Worm (Caenorhabditis elegans) whole organism, L3 larva: Measurements from ENCODE around the gene T10D4.19.
A peak's percentile ranks its signal among the peaks of the same experiment; 100 is the strongest.
"Not testable (repeated sequence)": the region's sequence is repeated elsewhere in the genome, so short reads cannot be mapped to it uniquely, and the experiment has no call there.

Experiments
- R02D3.7 ChIP-seq: fragments of 150-350 bp; optimal IDR thresholded peaks from 2 replicates; lab custom pipeline; 2014; ENCODE audit warnings: missing biosample characterization, missing genetic modification characterization
- ZK546.5 ChIP-seq: sonication (generic microtip); optimal IDR thresholded peaks from 2 replicates; lab custom pipeline; 2017; ENCODE audit warnings: missing biosample characterization, missing genetic modification characterization
- aly-2 ChIP-seq: fragments of 150-350 bp; optimal IDR thresholded peaks from 2 replicates; lab custom pipeline; 2014; ENCODE audit warnings: missing biosample characterization, missing genetic modification characterization
- ceh-28 ChIP-seq: fragments of 150-350 bp; optimal IDR thresholded peaks from 2 replicates; lab custom pipeline; 2014; ENCODE audit warnings: missing biosample characterization, missing genetic modification reagents, missing genetic modification characterization
- ceh-82 ChIP-seq: fragments of 150-350 bp; optimal IDR thresholded peaks from 2 replicates; lab custom pipeline; 2014; ENCODE audit warnings: missing biosample characterization, missing genetic modification characterization
- egl-27 ChIP-seq: sonication (generic microtip); optimal IDR thresholded peaks from 4 replicates; lab custom pipeline; 2017; ENCODE audit warnings: missing biosample characterization, missing genetic modification reagents, missing genetic modification characterization
- egl-5 ChIP-seq: fragments of 150-350 bp; optimal IDR thresholded peaks from 2 replicates; lab custom pipeline; 2017; ENCODE audit warnings: missing biosample characterization, missing genetic modification reagents, missing genetic modification characterization, inconsistent platforms
- elt-1 ChIP-seq: fragments of 150-350 bp; optimal IDR thresholded peaks from 2 replicates; lab custom pipeline; 2014; ENCODE audit warnings: missing biosample characterization, missing genetic modification characterization
- elt-3 ChIP-seq, 3 experiments: fragments of 150-350 bp in 1 of 3; sonication (generic microtip) in 2 of 3; optimal IDR thresholded peaks; 2 replicates in 2 of 3; 4 replicates in 1 of 3; lab custom pipeline; 2014 to 2017; ENCODE audit warnings: missing biosample characterization in 3 of 3, missing genetic modification characterization in 3 of 3
- fkh-10 ChIP-seq: sonication (generic microtip); optimal IDR thresholded peaks from 2 replicates; lab custom pipeline; 2017; ENCODE audit warnings: missing biosample characterization, missing genetic modification reagents, missing genetic modification characterization
- fkh-2 ChIP-seq: fragments of 150-350 bp; optimal IDR thresholded peaks from 2 replicates; lab custom pipeline; 2014; ENCODE audit warnings: missing biosample characterization, missing genetic modification reagents, missing genetic modification characterization
- fos-1 ChIP-seq: fragments of 150-350 bp; optimal IDR thresholded peaks from 2 replicates; lab custom pipeline; 2014; ENCODE audit warnings: missing biosample characterization, missing genetic modification characterization
- hmg-11 ChIP-seq: sonication (generic microtip); optimal IDR thresholded peaks from 2 replicates; lab custom pipeline; 2016; ENCODE audit warnings: missing genetic modification characterization, missing compliant biosample characterization
- jun-1 ChIP-seq: fragments of 150-350 bp; optimal IDR thresholded peaks from 2 replicates; lab custom pipeline; 2014; ENCODE audit warnings: missing biosample characterization, missing genetic modification reagents, missing genetic modification characterization
- lin-15B ChIP-seq: fragments of 150-350 bp; optimal IDR thresholded peaks from 2 replicates; lab custom pipeline; 2014; ENCODE audit warnings: missing biosample characterization, missing genetic modification characterization
- lin-39 ChIP-seq: fragments of 150-350 bp; optimal IDR thresholded peaks from 2 replicates; lab custom pipeline; 2018; ENCODE audit warnings: missing biosample characterization, missing genetic modification reagents, missing genetic modification characterization
- lsy-12 ChIP-seq: sonication (generic microtip); optimal IDR thresholded peaks from 2 replicates; lab custom pipeline; 2016; ENCODE audit warnings: mild to moderate bottlenecking, missing genetic modification characterization, missing compliant biosample characterization
- mdl-1 ChIP-seq: fragments of 150-350 bp; optimal IDR thresholded peaks from 2 replicates; lab custom pipeline; 2014; ENCODE audit warnings: missing biosample characterization, missing genetic modification characterization
- mml-1 ChIP-seq: fragments of 150-350 bp; sonication (generic microtip); optimal IDR thresholded peaks from 3 replicates; lab custom pipeline; 2014; ENCODE audit warnings: missing biosample characterization, missing genetic modification characterization
- nhr-11 ChIP-seq: fragments of 150-350 bp; optimal IDR thresholded peaks from 2 replicates; lab custom pipeline; 2014; ENCODE audit warnings: missing biosample characterization, missing genetic modification characterization
- nhr-23 ChIP-seq: fragments of 150-350 bp; optimal IDR thresholded peaks from 2 replicates; lab custom pipeline; 2014; ENCODE audit warnings: missing biosample characterization, missing genetic modification reagents, missing genetic modification characterization
- nhr-237 ChIP-seq: fragments of 150-350 bp; optimal IDR thresholded peaks from 2 replicates; lab custom pipeline; 2014; ENCODE audit warnings: missing biosample characterization, missing genetic modification characterization
- nhr-25 ChIP-seq: sonication (generic microtip); optimal IDR thresholded peaks from 2 replicates; lab custom pipeline; 2017; ENCODE audit warnings: missing biosample characterization, missing genetic modification characterization
- nhr-28 ChIP-seq: fragments of 150-350 bp; optimal IDR thresholded peaks from 2 replicates; lab custom pipeline; 2014; ENCODE audit warnings: missing biosample characterization, missing genetic modification characterization
- nhr-43 ChIP-seq: sonication (generic microtip); optimal IDR thresholded peaks from 2 replicates; lab custom pipeline; 2016; ENCODE audit warnings: mild to moderate bottlenecking, missing genetic modification characterization, missing compliant biosample characterization; ENCODE audit not compliant: poor library complexity, severe bottlenecking
- nhr-76 ChIP-seq: fragments of 150-350 bp; sonication (generic microtip); optimal IDR thresholded peaks from 5 replicates; lab custom pipeline; 2014; ENCODE audit warnings: missing biosample characterization, missing genetic modification characterization
- nhr-77 ChIP-seq: fragments of 150-350 bp; optimal IDR thresholded peaks from 2 replicates; lab custom pipeline; 2014; ENCODE audit warnings: missing biosample characterization, missing genetic modification characterization
- pha-4 ChIP-seq: fragments of 150-350 bp; optimal IDR thresholded peaks from 2 replicates; lab custom pipeline; 2014; ENCODE audit warnings: missing biosample characterization, missing genetic modification reagents, missing genetic modification characterization
- tbx-2 ChIP-seq: sonication (generic microtip); optimal IDR thresholded peaks from 2 replicates; lab custom pipeline; 2016; ENCODE audit warnings: mild to moderate bottlenecking, missing genetic modification characterization, missing compliant biosample characterization
- unc-39 ChIP-seq: sonication (generic microtip); optimal IDR thresholded peaks from 4 replicates; lab custom pipeline; 2017; ENCODE audit warnings: missing biosample characterization, missing genetic modification characterization
- unc-62 ChIP-seq: fragments of 150-350 bp; sonication (generic microtip); optimal IDR thresholded peaks from 4 replicates; lab custom pipeline; 2014; ENCODE audit warnings: missing biosample characterization, missing genetic modification reagents, missing genetic modification characterization
- zag-1 ChIP-seq: fragments of 150-350 bp; optimal IDR thresholded peaks from 2 replicates; lab custom pipeline; 2014; ENCODE audit warnings: missing biosample characterization, missing genetic modification characterization

The T10D4.19 gene

ce11 chrII:3126341-3126740, 25.4 kb upstream of the T10D4.19 start, which contains the start of gene ins-19:
Gene ins-19, minus strand, starts transcription at chrII:3126441.
- TF ChIP-seq nhr-237 (tag; lab: Kevin White, UChicago): no peak
- TF ChIP-seq pha-4 (tag; lab: Kevin White, UChicago): no peak
- no peak for TF ChIP-seq zag-1 (tag; lab: Kevin White, UChicago)
- TF ChIP-seq ceh-28 (tag; lab: Kevin White, UChicago): no peak
- TF ChIP-seq elt-3 (tag; optimal IDR thresholded peaks at IDR 0.05; lab: Kevin White, UChicago): no peak
- no peak for TF ChIP-seq tbx-2 (tag; lab: Kevin White, UChicago)
- TF ChIP-seq unc-62 (GFP tag; lab: Kevin White, UChicago): no peak
- TF ChIP-seq fkh-10 (GFP tag; lab: Kevin White, UChicago): no peak
- TF ChIP-seq egl-5 (tag; lab: Kevin White, UChicago): no peak
- TF ChIP-seq jun-1 (tag; lab: Kevin White, UChicago): no peak

DNA sequence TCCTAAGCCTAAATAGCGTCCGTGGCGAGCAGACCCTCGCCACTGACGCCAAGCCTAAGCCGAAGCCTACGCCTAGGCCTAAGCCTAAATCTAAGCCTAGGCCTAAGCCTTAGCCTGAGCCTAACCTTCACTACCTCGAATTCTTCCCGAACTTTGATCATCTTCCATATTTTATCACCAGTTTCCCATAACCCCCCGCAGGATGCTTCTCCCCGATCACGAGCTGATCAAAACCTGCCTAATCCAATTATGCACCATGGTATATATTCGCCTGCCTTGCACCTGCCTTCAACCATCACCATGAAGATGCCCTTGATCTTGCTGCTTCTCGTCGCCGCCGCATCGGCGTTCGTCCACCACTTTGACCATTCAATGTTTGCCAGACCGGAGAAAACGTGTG, 25.0 kb upstream of the T10D4.19 start, which contains the start of gene ins-31:
Gene ins-31 (plus strand): TSS at position 301 of the 400 bp plus-strand sequence.
- TF ChIP-seq tbx-2, nhr-237, ceh-28 (tag; lab: Kevin White, UChicago): not testable (repeated sequence)
- TF ChIP-seq, all 47 proteins: peak for 0; not testable (repeated sequence) for 47

DNA sequence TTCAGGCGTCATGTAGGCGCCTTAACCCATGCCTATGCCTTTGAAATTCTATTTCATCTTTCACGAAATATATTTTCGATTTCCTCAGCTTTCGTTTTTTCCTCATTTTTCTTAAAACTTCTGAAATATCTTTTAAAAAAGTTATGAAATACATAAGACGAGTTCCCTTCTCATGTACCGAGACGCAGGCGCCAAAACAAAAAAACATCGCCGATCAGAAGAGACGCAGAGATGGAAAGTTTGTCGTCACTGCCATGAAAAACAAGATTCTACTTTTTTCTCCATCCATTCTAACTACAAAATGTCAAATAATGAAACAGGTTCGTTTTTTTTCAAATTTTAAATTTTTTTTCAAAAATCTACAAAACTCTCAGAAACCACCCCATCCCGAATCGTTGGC, 22.7 kb upstream of the T10D4.19 start, which contains the start of gene chil-24:
Gene chil-24 (plus strand): TSS at position 156 of the 400 bp plus-strand sequence.
- TF ChIP-seq nhr-76 (tag; lab: Kevin White, UChicago): no peak
- no peak for TF ChIP-seq unc-62 (GFP tag; lab: Kevin White, UChicago)
- TF ChIP-seq elt-1 (tag; lab: Kevin White, UChicago): no peak
- no peak for TF ChIP-seq hmg-11 (tag; lab: Kevin White, UChicago)
- TF ChIP-seq nhr-25 (tag; lab: Kevin White, UChicago): peak; percentile 28
- TF ChIP-seq nhr-237 (tag; lab: Kevin White, UChicago): no peak
- no peak for TF ChIP-seq aly-2 (tag; lab: Kevin White, UChicago)
- TF ChIP-seq nhr-43: no peak
- TF ChIP-seq nhr-11 (tag; lab: Kevin White, UChicago): no peak
- peak; percentile 22 for TF ChIP-seq nhr-23 (tag; lab: Kevin White, UChicago)
- no peak for TF ChIP-seq ceh-82
- no peak for TF ChIP-seq egl-27 (tag; lab: Kevin White, UChicago)
- TF ChIP-seq lsy-12 (tag; lab: Kevin White, UChicago): no peak
- TF ChIP-seq jun-1 (tag; lab: Kevin White, UChicago): no peak
- no peak for TF ChIP-seq nhr-77 (tag; lab: Kevin White, UChicago)
- no peak for TF ChIP-seq elt-3 (tag; optimal IDR thresholded peaks at IDR 0.05; lab: Kevin White, UChicago)
- TF ChIP-seq fkh-2 (tag; lab: Kevin White, UChicago): no peak
- TF ChIP-seq pha-4 (tag; lab: Kevin White, UChicago): peak; percentile 53
- TF ChIP-seq unc-39: no peak
- TF ChIP-seq, all 47 proteins: peak for 3

- TF ChIP-seq elt-1 (tag; lab: Kevin White, UChicago): no peak
- TF ChIP-seq mml-1 (tag; lab: Kevin White, UChicago): no peak
- no peak for TF ChIP-seq lin-15B (tag; lab: Kevin White, UChicago)
- no peak for TF ChIP-seq fos-1 (tag; lab: Kevin White, UChicago)
These were observed 16.4 kb upstream of the T10D4.19 start for ce11 chrII:3135293-3135692.

ce11 chrII:3137804-3138203, 13.9 kb upstream of the T10D4.19 start, which contains the start of gene sri-54:
Gene sri-54, minus strand, starts transcription at chrII:3137904.
- TF ChIP-seq nhr-28 (tag; lab: Kevin White, UChicago) (no peak), nhr-76 (tag; lab: Kevin White, UChicago) (no peak), nhr-23 (tag; lab: Kevin White, UChicago) (no peak), aly-2 (tag; lab: Kevin White, UChicago) (no peak), nhr-237 (tag; lab: Kevin White, UChicago) (no peak), ZK546.5 (tag; lab: Kevin White, UChicago) (no peak), lin-39 (tag; lab: Kevin White, UChicago) (no peak), R02D3.7 (tag; lab: Kevin White, UChicago) (no peak), mdl-1 (tag; lab: Kevin White, UChicago) (no peak)
